Fruit fly (Drosophila melanogaster): ENCODE measurements around the gene CG31515.

The CG31515 gene

DNA sequence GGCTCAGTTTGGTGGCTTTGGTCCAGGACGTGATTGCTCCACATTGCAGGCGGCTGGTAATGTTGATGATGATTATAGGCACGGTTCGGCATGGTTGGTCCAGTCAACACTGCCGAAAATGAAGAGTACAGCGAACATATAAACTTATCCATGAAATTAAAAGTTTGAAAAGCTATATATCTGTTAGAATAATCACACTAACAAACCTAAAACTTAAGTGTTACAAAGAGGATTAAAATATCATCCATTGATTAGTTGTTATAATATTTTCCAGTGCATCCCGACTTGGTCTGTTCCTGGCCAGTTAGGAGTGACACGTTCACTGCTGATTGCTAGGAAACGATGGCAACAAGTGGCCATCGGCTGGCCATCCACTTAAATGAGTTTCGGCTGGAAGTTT lies 11.0 kb upstream of the CG31515 start:
- no peak for TF ChIP-seq psq (optimal IDR thresholded peaks at IDR 0.05)
- no peak for TF ChIP-seq h (optimal IDR thresholded peaks at IDR 0.05)

DNA sequence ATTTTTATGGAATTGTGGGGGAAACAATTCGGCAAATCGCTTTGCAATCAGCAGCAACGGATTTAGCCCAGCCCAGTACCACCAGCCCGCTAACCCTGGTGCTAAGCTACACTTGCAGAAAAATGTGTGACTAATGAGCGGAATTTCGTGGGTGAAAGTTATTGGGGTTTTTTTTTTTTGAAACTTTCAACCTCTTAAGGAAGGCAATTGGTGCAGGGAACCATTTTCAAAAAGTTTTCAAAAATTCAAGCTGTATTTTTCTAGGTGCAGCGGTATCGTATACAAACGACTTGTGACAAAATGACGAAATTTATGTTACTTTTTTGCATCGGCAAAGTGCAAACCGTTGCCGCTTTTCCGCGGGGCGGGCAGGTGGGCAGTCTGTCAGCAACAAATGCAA lies 10.3 kb upstream of the CG31515 start:
- TF ChIP-seq ttk (optimal IDR thresholded peaks at IDR 0.05) (no peak), h (optimal IDR thresholded peaks at IDR 0.05) (no peak), Myc (optimal IDR thresholded peaks at IDR 0.05) (no peak), insv (optimal IDR thresholded peaks at IDR 0.05) (no peak), psq (optimal IDR thresholded peaks at IDR 0.05) (no peak), Sin3A (optimal IDR thresholded peaks at IDR 0.05) (no peak)

DNA sequence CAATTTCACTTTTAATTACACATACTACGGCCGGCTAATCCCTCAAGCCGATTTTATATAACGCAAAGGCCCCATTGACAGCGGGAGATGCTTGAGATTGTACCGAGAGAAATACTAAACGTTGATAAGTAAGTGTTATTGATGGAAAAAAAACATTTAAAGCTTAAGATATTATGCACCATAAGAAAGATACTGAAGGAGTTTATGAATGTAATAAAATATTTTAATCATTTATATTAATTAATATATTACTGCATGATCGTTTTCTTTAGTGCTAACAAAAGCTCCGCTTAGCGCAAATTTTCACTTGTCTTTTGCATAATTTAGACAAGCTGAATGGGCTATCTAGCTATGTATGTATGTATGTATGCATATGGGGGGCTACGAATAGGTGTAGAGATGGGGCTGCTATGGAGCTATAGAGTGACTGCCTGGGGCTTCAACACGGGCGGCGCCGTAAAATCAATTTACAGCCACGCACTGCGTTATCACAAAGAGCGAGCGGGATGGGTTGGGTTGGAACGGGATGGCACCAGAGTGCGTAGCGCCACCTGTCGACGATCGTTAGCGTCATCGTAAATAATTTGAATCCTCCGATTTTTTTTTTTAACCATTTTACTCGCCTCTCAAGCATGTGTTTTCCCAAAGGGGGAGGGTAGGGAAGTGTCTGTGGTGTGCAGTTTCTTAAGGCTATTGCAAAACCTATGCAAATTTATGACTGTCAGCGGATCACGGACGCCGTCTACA lies 8.0 kb upstream of the CG31515 start:
- TF ChIP-seq Myc (optimal IDR thresholded peaks at IDR 0.05) (no peak), insv (optimal IDR thresholded peaks at IDR 0.05) (no peak), Sin3A (optimal IDR thresholded peaks at IDR 0.05) (no peak), psq (optimal IDR thresholded peaks at IDR 0.05) (no peak), ttk (optimal IDR thresholded peaks at IDR 0.05) (no peak), h (optimal IDR thresholded peaks at IDR 0.05) (no peak)

DNA sequence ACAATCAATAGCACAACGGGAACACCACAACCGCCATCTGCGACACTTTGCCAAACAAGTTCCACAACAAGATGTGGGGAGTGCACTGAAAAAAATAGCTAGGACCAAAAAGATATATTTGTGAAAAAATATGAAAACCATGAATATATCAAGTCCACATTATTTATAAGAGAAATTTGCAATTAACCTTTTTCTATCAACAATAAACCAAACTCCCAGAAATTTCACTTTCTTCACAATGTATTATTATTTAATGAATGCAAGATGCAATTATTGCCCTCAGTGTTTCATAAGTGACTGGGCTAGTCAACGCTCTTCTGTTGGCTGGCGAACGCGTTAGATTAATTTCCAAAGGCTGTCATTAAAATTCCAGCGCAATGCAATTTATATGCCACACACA lies 7.0 kb upstream of the CG31515 start:
- TF ChIP-seq h (optimal IDR thresholded peaks at IDR 0.05): no peak
- TF ChIP-seq Sin3A (optimal IDR thresholded peaks at IDR 0.05): no peak
- TF ChIP-seq psq (optimal IDR thresholded peaks at IDR 0.05): no peak
- TF ChIP-seq ttk (optimal IDR thresholded peaks at IDR 0.05): no peak
- no peak for TF ChIP-seq insv (optimal IDR thresholded peaks at IDR 0.05)
- TF ChIP-seq Myc (optimal IDR thresholded peaks at IDR 0.05): no peak

DNA sequence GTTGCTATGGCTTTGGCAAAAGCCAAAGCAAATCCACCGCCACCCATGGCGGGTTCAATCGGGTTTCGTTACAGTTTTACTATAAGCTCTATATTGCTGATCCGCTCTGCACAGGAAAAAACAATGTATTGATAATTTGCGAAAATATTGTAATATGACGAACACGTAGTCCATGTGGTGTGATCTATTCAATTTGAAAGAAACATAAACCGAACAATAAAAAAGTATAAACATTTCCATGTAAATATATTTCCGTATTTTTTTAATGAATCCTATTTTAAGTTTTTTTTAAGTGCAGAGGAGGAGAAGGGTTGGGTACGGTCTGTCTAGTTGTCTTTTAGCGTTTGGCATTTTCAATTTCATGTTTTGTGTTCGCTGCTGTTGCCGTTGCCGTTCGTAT lies 4.8 kb upstream of the CG31515 start:
- TF ChIP-seq psq (optimal IDR thresholded peaks at IDR 0.05) (no peak), Sin3A (optimal IDR thresholded peaks at IDR 0.05) (no peak), Myc (optimal IDR thresholded peaks at IDR 0.05) (no peak), ttk (optimal IDR thresholded peaks at IDR 0.05) (no peak), h (optimal IDR thresholded peaks at IDR 0.05) (no peak), insv (optimal IDR thresholded peaks at IDR 0.05) (no peak)

DNA sequence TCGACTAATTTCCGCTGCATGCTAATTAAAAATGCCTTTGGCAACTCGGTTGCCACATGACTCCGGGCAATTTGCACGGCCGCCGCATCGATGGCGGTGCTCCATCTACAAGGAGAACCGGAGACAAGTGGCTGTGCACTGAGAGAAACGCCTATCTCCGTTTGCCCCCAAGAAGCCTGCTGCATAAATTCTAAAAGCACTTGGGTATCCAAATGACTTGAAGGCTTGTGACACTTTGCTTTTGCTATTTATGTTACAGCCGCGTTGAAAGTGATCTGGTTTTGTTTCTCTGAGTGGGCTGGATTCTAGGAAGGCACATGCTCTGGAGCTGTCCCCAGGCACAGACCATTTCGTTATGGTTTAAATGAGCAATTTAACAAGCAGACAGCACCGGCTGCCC lies 3.5 kb upstream of the CG31515 start:
- TF ChIP-seq psq (optimal IDR thresholded peaks at IDR 0.05) (no peak), Myc (optimal IDR thresholded peaks at IDR 0.05) (no peak), h (optimal IDR thresholded peaks at IDR 0.05) (no peak), Sin3A (optimal IDR thresholded peaks at IDR 0.05) (no peak), insv (optimal IDR thresholded peaks at IDR 0.05) (no peak), ttk (optimal IDR thresholded peaks at IDR 0.05) (no peak)

DNA sequence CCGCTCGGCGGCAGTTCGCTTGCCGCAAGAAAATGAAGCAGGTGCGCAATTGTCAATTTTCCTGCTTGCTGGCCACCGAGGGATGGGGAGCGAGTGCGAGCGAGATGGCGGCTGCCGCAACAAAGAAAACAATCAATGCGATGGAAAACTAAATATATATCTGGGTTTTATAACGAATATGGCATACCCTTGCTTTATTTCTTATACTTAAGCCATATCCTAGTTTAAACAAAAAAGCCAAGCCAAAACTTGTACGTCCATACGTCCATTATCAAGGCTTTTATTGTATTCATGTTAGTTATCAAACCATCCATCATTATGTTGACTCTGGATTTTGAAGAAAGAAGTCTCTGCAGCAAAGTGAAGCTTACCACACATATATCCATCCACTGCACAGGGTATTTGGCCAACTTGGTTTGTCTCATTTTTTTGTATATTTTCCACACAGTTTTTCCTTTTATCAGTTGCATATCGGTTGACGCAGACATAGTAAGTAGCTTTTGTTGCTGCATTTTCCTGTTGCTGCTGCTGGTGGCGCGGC lies 2.1 kb upstream of the CG31515 start:
- no peak for TF ChIP-seq Sin3A (optimal IDR thresholded peaks at IDR 0.05)

DNA sequence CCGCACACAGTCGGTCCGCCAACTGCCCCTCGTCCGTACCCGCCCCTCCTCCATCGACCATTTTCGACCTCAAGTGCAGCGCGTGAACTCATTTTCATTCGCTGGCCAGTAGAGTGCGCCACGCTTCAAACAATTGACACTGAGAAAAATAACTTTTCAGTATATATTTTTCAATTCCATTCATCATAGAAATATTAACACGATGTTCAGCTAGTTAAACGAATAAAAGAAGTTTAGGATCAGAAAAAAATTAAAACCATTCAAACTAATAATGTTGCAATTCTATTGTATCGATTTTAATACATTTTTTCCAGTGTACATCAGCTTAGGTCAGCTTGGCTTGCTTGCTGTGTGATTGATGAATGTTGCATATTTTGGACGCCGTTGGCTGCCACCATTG lies 1.8 kb downstream of the CG31515 start:
- no peak for TF ChIP-seq Sin3A (optimal IDR thresholded peaks at IDR 0.05)
- no peak for TF ChIP-seq ttk (optimal IDR thresholded peaks at IDR 0.05)

DNA sequence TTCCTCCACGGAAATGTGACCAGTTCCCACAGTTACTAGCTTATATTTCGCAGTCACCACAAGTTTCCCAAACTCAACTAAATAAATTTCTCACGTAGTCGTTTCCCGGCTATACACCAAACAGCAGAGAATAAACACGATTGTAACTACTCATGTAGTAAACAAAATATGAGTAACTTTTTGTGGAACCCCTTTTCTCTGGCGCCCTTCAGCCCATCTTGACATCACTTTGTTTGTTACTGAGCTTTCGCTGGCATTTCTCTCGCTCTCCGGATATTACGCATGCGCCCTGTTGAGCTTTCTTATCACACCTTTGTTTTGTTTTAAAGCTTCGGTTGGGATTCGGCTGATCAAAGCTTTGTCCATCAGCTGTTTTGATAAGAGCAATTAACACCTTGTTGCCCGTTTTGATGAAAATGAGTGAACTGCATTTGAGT lies 2.7 kb downstream of the CG31515 start:
- TF ChIP-seq ttk (optimal IDR thresholded peaks at IDR 0.05): no peak
- no peak for TF ChIP-seq Myc (optimal IDR thresholded peaks at IDR 0.05)
- no peak for TF ChIP-seq h (optimal IDR thresholded peaks at IDR 0.05)
- TF ChIP-seq psq (optimal IDR thresholded peaks at IDR 0.05): no peak
- TF ChIP-seq insv (optimal IDR thresholded peaks at IDR 0.05): no peak
- TF ChIP-seq Sin3A (optimal IDR thresholded peaks at IDR 0.05): no peak

DNA sequence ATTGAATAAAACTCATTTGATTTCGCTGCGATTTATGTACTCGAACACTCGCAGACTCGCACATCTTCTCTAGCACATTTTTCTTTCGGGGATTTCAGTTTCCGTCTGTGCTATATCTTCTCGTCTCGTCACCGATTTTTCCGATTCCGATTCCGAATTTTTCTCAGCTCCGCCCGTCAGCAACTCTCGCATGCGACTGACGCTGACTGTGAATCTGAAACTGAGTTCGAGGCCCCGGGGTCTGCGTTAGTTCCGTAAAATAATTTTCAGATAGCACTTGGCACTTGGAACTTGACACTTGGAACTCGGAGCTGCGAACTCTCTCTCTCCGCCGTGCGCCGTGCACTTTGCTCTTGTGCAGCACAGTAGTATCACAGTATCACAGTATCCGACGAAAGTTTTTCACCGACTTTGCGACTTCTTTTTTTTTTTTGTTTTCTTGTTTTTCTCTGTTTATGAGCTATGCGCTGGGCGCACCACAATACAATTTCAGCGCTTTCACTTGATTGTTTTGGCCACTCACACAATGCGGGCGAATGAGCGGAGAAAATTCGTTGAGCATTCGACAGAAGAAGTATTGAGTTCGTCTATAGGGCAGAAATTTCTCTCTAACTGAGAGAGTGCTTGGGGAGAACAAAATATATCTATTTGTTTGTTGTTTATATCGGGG lies 4.0 kb downstream of the CG31515 start, which contains the start of gene CG4393:
Gene CG4393 (minus strand): TSS at position 187 of the 670 bp plus-strand sequence.
- TF ChIP-seq Myc (optimal IDR thresholded peaks at IDR 0.05) (no peak), ttk (optimal IDR thresholded peaks at IDR 0.05) (no peak)

DNA sequence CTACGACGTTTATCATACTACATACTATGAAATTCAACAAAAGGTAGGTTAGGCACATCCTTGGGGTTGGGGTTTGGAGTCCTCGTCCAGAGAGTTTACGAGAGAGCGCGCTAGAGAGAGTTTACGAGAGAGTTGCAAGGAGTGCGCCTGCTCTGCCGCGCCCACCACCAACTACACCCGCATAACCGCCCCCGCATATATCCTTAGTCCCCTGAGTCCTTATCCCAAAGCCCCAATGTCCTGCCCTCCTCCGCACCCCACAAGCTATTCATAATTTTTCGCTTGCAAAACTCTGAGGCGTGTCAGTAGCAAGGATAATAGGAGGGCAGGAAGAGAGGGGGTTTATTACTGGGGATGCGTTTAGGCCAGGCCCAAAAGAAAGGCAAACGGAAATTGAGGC lies 5.0 kb downstream of the CG31515 start:
- TF ChIP-seq Myc (optimal IDR thresholded peaks at IDR 0.05) (no peak), Sin3A (optimal IDR thresholded peaks at IDR 0.05) (no peak), h (optimal IDR thresholded peaks at IDR 0.05) (no peak), psq (optimal IDR thresholded peaks at IDR 0.05) (no peak), ttk (optimal IDR thresholded peaks at IDR 0.05) (no peak), insv (optimal IDR thresholded peaks at IDR 0.05) (no peak)

DNA sequence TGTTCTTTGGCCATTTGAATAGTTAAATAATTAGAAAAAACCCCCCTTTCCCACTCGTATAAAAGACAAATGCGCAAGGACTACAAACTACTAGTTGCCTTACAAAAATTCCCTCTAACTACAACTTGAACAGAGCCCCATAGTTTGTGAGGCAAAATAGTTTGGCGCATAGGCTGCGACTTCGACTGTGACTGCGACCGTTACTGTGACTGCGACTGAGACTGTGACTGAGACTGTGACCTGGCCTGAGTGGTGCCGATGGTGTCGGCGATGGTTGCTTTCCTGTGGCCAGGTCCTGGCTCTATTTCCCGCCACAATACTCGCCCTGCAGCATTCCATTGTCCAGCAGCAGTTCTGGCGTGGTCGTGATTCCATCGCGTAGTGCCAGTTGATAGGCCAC lies 11.4 kb downstream of the CG31515 start:
- no peak for TF ChIP-seq h (optimal IDR thresholded peaks at IDR 0.05)
- no peak for TF ChIP-seq Myc (optimal IDR thresholded peaks at IDR 0.05)
- no peak for TF ChIP-seq ttk (optimal IDR thresholded peaks at IDR 0.05)
- no peak for TF ChIP-seq Sin3A (optimal IDR thresholded peaks at IDR 0.05)
- TF ChIP-seq insv (optimal IDR thresholded peaks at IDR 0.05): no peak
- no peak for TF ChIP-seq psq (optimal IDR thresholded peaks at IDR 0.05)

DNA sequence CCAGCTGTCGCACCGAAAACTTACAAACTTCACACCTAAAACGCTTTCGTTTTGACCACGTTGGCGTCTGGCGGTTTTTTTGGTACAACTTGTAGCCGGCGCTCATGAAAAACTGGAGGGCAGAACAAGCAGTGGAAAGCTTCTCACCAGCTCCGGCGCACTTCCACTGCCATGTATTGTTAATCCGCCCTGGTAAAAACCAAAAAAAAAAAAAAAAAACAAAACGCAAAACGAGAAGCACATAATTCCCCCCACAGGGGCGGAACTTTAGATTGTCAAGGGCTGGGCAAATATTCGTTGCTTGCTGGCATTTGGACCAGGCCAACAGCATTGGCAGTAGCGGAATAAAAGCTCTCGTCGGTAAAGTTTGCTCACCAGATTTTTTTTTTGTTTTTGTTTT lies 14.4 kb downstream of the CG31515 start:
- no peak for TF ChIP-seq ttk (optimal IDR thresholded peaks at IDR 0.05)
- TF ChIP-seq insv (optimal IDR thresholded peaks at IDR 0.05): no peak
- TF ChIP-seq Myc (optimal IDR thresholded peaks at IDR 0.05): no peak
- no peak for TF ChIP-seq Sin3A (optimal IDR thresholded peaks at IDR 0.05)
- no peak for TF ChIP-seq psq (optimal IDR thresholded peaks at IDR 0.05)
